Fruit fly (Drosophila melanogaster) whole organism, prepupa: ENCODE measurements around the gene Sirt7.
A peak's percentile ranks its signal among the peaks of the same experiment; 100 is the strongest.

Experiments used
- CG10631 ChIP-seq: fragments of 200-800 bp; sonication (Bioruptor generic); optimal IDR thresholded peaks from 2 replicates; lab custom pipeline; 2016; ENCODE audit warnings: missing biosample characterization, missing genetic modification characterization
- CG10669 ChIP-seq: fragments of 200-800 bp; sonication (Bioruptor generic); optimal IDR thresholded peaks from 3 replicates; lab custom pipeline; 2018; ENCODE audit warnings: missing biosample characterization, mild to moderate bottlenecking, missing genetic modification characterization, moderate library complexity
- CG11294 ChIP-seq: fragments of 200-800 bp; sonication (Bioruptor generic); IDR thresholded peaks from 2 replicates; pipeline ENCODE4 v1.3.6; 2022; ENCODE audit warnings: missing biosample characterization, missing genetic modification characterization
- CG11762 ChIP-seq: fragments of 200-800 bp; sonication (Bioruptor generic); optimal IDR thresholded peaks from 3 replicates; lab custom pipeline; 2016; ENCODE audit warnings: missing biosample characterization, missing genetic modification characterization; ENCODE audit not compliant: insufficient read depth
- CG11902 ChIP-seq: fragments of 200-800 bp; sonication (Bioruptor generic); optimal IDR thresholded peaks from 3 replicates; lab custom pipeline; 2016; ENCODE audit warnings: missing biosample characterization, missing genetic modification characterization
- CG1621 ChIP-seq: fragments of 200-800 bp; sonication (Bioruptor generic); optimal IDR thresholded peaks from 3 replicates; lab custom pipeline; 2018; ENCODE audit warnings: missing biosample characterization, mild to moderate bottlenecking, missing genetic modification characterization
- CG31627 ChIP-seq: fragments of 200-800 bp; sonication (Bioruptor generic); optimal IDR thresholded peaks from 3 replicates; lab custom pipeline; 2016; ENCODE audit warnings: missing biosample characterization, missing genetic modification characterization
- CG32006 ChIP-seq: fragments of 200-800 bp; sonication (Bioruptor generic); optimal IDR thresholded peaks from 3 replicates; lab custom pipeline; 2017; ENCODE audit warnings: missing biosample characterization, mild to moderate bottlenecking, missing genetic modification characterization
- CG34406 ChIP-seq: fragments of 200-800 bp; sonication (Bioruptor generic); optimal IDR thresholded peaks from 3 replicates; lab custom pipeline; 2016; ENCODE audit warnings: missing biosample characterization, missing genetic modification characterization
- CG3919 ChIP-seq: fragments of 200-800 bp; sonication (Bioruptor generic); optimal IDR thresholded peaks from 3 replicates; lab custom pipeline; 2016; ENCODE audit warnings: missing biosample characterization, missing genetic modification characterization
- CG4318 ChIP-seq: fragments of 200-800 bp; sonication (Bioruptor generic); optimal IDR thresholded peaks from 3 replicates; lab custom pipeline; 2017; ENCODE audit warnings: missing biosample characterization, mild to moderate bottlenecking, missing genetic modification characterization
- CG6163 ChIP-seq: fragments of 200-800 bp; sonication (Bioruptor generic); IDR thresholded peaks from 3 replicates; pipeline ENCODE4 v1.3.6; 2022; ENCODE audit warnings: missing biosample characterization, missing genetic modification characterization
- CG6276 ChIP-seq: fragments of 200-800 bp; sonication (Bioruptor generic); optimal IDR thresholded peaks from 2 replicates; lab custom pipeline; 2017; ENCODE audit warnings: missing biosample characterization, mild to moderate bottlenecking, missing genetic modification characterization
- CG6792 ChIP-seq: fragments of 200-800 bp; sonication (Bioruptor generic); optimal IDR thresholded peaks from 3 replicates; lab custom pipeline; 2016; ENCODE audit warnings: missing biosample characterization, missing genetic modification characterization
- CG6854 ChIP-seq: fragments of 200-800 bp; sonication (Bioruptor generic); optimal IDR thresholded peaks from 2 replicates; lab custom pipeline; 2017; ENCODE audit warnings: missing biosample characterization, mild to moderate bottlenecking, missing genetic modification characterization
- CG7368 ChIP-seq: fragments of 200-800 bp; sonication (Bioruptor generic); optimal IDR thresholded peaks from 3 replicates; lab custom pipeline; 2016; ENCODE audit warnings: missing biosample characterization, missing genetic modification characterization
- CG8632 ChIP-seq: fragments of 200-800 bp; sonication (Bioruptor generic); optimal IDR thresholded peaks from 3 replicates; lab custom pipeline; 2016; ENCODE audit warnings: missing biosample characterization, missing genetic modification characterization
- CG9139 ChIP-seq: fragments of 200-800 bp; sonication (Bioruptor generic); optimal IDR thresholded peaks from 3 replicates; lab custom pipeline; 2017; ENCODE audit warnings: missing biosample characterization, mild to moderate bottlenecking, missing genetic modification characterization
- Eip75B ChIP-seq: fragments of 200-800 bp; sonication (Bioruptor generic); optimal IDR thresholded peaks from 3 replicates; lab custom pipeline; 2016; ENCODE audit warnings: missing biosample characterization, missing genetic modification characterization
- Eip78C ChIP-seq: fragments of 200-800 bp; sonication (Bioruptor generic); peaks from one replicate; lab custom pipeline; 2016; ENCODE audit warnings: missing biosample characterization, missing genetic modification characterization
- Eip93F ChIP-seq: fragments of 200-800 bp; sonication (Bioruptor generic); optimal IDR thresholded peaks from 2 replicates; lab custom pipeline; 2016; ENCODE audit warnings: missing biosample characterization, mild to moderate bottlenecking, missing genetic modification characterization
- Ets96B ChIP-seq: fragments of 200-800 bp; optimal IDR thresholded peaks from 2 replicates; lab custom pipeline; 2019; ENCODE audit warnings: missing biosample characterization, mild to moderate bottlenecking, missing genetic modification characterization, moderate library complexity
- Gug ChIP-seq: fragments of 200-800 bp; sonication (Bioruptor generic); IDR thresholded peaks from 2 replicates; pipeline ENCODE4 v1.3.6; 2022; ENCODE audit warnings: missing biosample characterization, missing genetic modification characterization
- Hr4 ChIP-seq: fragments of 200-800 bp; sonication (Bioruptor generic); optimal IDR thresholded peaks from 3 replicates; lab custom pipeline; 2016; ENCODE audit warnings: missing biosample characterization, missing genetic modification characterization
- Lpt ChIP-seq: fragments of 200-800 bp; sonication (Bioruptor generic); optimal IDR thresholded peaks from 3 replicates; lab custom pipeline; 2016; ENCODE audit warnings: missing biosample characterization, missing genetic modification characterization
- OdsH ChIP-seq: fragments of 200-800 bp; sonication (Bioruptor generic); optimal IDR thresholded peaks from 3 replicates; lab custom pipeline; 2016; ENCODE audit warnings: missing biosample characterization, missing genetic modification characterization
- Sox102F ChIP-seq: fragments of 200-800 bp; sonication (Bioruptor generic); optimal IDR thresholded peaks from 2 replicates; lab custom pipeline; 2016; ENCODE audit warnings: missing biosample characterization, mild to moderate bottlenecking, missing genetic modification characterization
- Sox14 ChIP-seq: fragments of 200-800 bp; sonication (Bioruptor generic); optimal IDR thresholded peaks from 3 replicates; lab custom pipeline; 2016; ENCODE audit warnings: missing biosample characterization, missing genetic modification characterization
- achi ChIP-seq: fragments of 200-800 bp; sonication (Bioruptor generic); optimal IDR thresholded peaks from 3 replicates; lab custom pipeline; 2016; ENCODE audit warnings: missing biosample characterization, missing genetic modification characterization
- cyc ChIP-seq: fragments of 200-800 bp; sonication (Bioruptor generic); optimal IDR thresholded peaks from 3 replicates; lab custom pipeline; 2016; ENCODE audit warnings: missing biosample characterization, missing genetic modification characterization
- dsx ChIP-seq: fragments of 200-800 bp; optimal IDR thresholded peaks from 3 replicates; lab custom pipeline; 2019; ENCODE audit warnings: missing biosample characterization, mild to moderate bottlenecking, missing genetic modification characterization, moderate library complexity; ENCODE audit not compliant: poor library complexity, severe bottlenecking
- eg ChIP-seq: fragments of 200-800 bp; sonication (Bioruptor generic); IDR thresholded peaks from 3 replicates; pipeline ENCODE4 v1.3.6; 2022; ENCODE audit warnings: missing biosample characterization, missing genetic modification characterization
- esn ChIP-seq: fragments of 200-800 bp; sonication (Bioruptor generic); optimal IDR thresholded peaks from 2 replicates; lab custom pipeline; 2016; ENCODE audit warnings: missing biosample characterization, mild to moderate bottlenecking, missing genetic modification characterization, moderate library complexity
- fd59A ChIP-seq: fragments of 200-800 bp; sonication (Bioruptor generic); optimal IDR thresholded peaks from 2 replicates; lab custom pipeline; 2017; ENCODE audit warnings: missing biosample characterization, mild to moderate bottlenecking, missing genetic modification characterization, missing genetic modification reagents
- fd85E ChIP-seq: fragments of 200-800 bp; sonication (Bioruptor generic); optimal IDR thresholded peaks from 3 replicates; lab custom pipeline; 2016; ENCODE audit warnings: missing biosample characterization, missing genetic modification characterization
- fkh ChIP-seq: fragments of 200-800 bp; sonication (Bioruptor generic); optimal IDR thresholded peaks from 3 replicates; lab custom pipeline; 2017; ENCODE audit warnings: missing biosample characterization, mild to moderate bottlenecking, missing genetic modification characterization, moderate library complexity
- lz ChIP-seq: fragments of 200-800 bp; sonication (Bioruptor generic); optimal IDR thresholded peaks from 3 replicates; lab custom pipeline; 2016; ENCODE audit warnings: missing biosample characterization, missing genetic modification characterization
- net ChIP-seq: fragments of 200-800 bp; sonication (Bioruptor generic); optimal IDR thresholded peaks from 3 replicates; lab custom pipeline; 2016; ENCODE audit warnings: missing biosample characterization, missing genetic modification characterization
- salr ChIP-seq, 2 experiments: fragments of 200-800 bp; sonication (Bioruptor generic); optimal IDR thresholded peaks; 3 replicates each; lab custom pipeline; 2016 to 2018; ENCODE audit warnings: missing biosample characterization in 2 of 2, missing genetic modification characterization in 2 of 2, mild to moderate bottlenecking in 1 of 2
- ss ChIP-seq, 2 experiments: fragments of 200-800 bp; sonication (Bioruptor generic); optimal IDR thresholded peaks; 2 replicates in 1 of 2; 3 replicates in 1 of 2; lab custom pipeline; 2017 to 2018; ENCODE audit warnings: mild to moderate bottlenecking in 2 of 2, missing biosample characterization in 2 of 2, missing genetic modification characterization in 2 of 2, moderate library complexity in 1 of 2
- vri ChIP-seq: fragments of 200-800 bp; sonication (Bioruptor generic); optimal IDR thresholded peaks from 3 replicates; lab custom pipeline; 2016; ENCODE audit warnings: missing biosample characterization, mild to moderate bottlenecking, missing genetic modification characterization

The Sirt7 gene

DNA sequence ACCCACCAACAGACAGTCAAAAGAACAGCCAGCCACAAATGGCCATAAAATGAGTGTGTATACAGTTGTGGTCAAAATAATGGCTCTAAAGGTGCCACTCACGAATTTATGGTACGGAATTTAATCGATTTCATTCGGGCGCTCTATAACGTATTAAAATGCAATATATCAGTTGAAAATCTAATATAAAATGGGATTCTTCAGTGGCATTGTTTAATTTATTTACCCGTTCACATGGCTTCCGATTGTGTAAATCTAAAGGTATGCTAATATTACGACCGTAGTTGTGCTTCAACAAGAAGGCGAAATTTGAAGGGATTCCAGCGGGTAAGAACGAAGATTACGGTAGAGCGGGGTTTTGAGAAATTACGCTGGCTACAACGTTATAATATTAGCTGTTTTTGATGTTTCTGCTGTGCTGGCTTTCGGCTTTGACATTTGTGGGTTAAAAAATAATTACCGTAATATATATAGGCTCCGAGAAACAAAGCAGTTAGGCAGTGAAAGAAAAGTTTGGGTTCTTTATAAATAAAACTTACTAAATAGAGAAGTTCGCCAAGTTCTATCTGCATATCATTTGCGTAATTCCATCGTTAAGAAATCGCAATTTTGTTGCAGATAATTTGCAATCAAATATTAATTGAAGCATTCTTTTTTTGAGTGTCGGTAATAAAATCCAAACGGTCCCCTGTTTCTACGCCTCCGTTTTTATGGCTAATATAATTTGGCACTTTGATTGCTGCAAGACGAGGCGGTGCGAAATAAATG is 20.1 kb downstream of the Sirt7 start (continued):
- peak; percentile 17 for TF ChIP-seq dsx (GFP tag; lab: Kevin White, UChicago)
- TF ChIP-seq CG10669 (GFP tag; lab: Kevin White, UChicago) = peak; percentile 15
- no peak for TF ChIP-seq CG4318
- peak; percentile 7 for TF ChIP-seq CG3919 (GFP tag; lab: Kevin White, UChicago)
- peak in 1 of 2 experiments; percentile 27 for TF ChIP-seq ss (GFP tag; optimal IDR thresholded peaks at IDR 0.05; lab: Kevin White, UChicago)
- no peak for TF ChIP-seq Lpt (GFP tag; lab: Kevin White, UChicago)
- peak; percentile 5 for TF ChIP-seq CG10631
- TF ChIP-seq CG34406 (GFP tag; lab: Kevin White, UChicago) = no peak
- TF ChIP-seq CG11902 = no peak
- TF ChIP-seq CG6163 = no peak
- peak; percentile 21 for TF ChIP-seq cyc (GFP tag; lab: Kevin White, UChicago)
- TF ChIP-seq CG11294 (GFP tag; lab: Robert Waterston, UW) = no peak
- peak; percentile 43 for TF ChIP-seq Sox102F (GFP tag; lab: Kevin White, UChicago)
- peak; percentile 46 for TF ChIP-seq CG31627 (GFP tag; lab: Kevin White, UChicago)
- TF ChIP-seq CG1621 (tag; lab: Kevin White, UChicago) = no peak
- peak; percentile 9 for TF ChIP-seq Hr4 (GFP tag; lab: Kevin White, UChicago)
- peak; percentile 39 for TF ChIP-seq CG32006
- TF ChIP-seq vri (GFP tag; lab: Kevin White, UChicago) = peak; percentile 84
- TF ChIP-seq CG9139 (GFP tag; lab: Kevin White, UChicago) = peak; percentile 13
- no peak for TF ChIP-seq Gug (GFP tag; lab: Robert Waterston, UW)
- peak; percentile 9 for TF ChIP-seq CG8632 (GFP tag; lab: Kevin White, UChicago)
- TF ChIP-seq net (GFP tag; lab: Kevin White, UChicago) = no peak
- peak; percentile 39 for TF ChIP-seq Eip75B
- TF ChIP-seq Ets96B (tag; lab: Kevin White, UChicago) = peak; percentile 32

- no peak for TF ChIP-seq Ets96B (tag; lab: Kevin White, UChicago)
- no peak for TF ChIP-seq Eip93F
- no peak for TF ChIP-seq CG6854
- TF ChIP-seq CG9139 (GFP tag; lab: Kevin White, UChicago) = no peak
- TF ChIP-seq lz (GFP tag; lab: Kevin White, UChicago) = no peak
- TF ChIP-seq vri (GFP tag; lab: Kevin White, UChicago) = no peak
- TF ChIP-seq CG6276 = no peak
- no peak for TF ChIP-seq CG6792
- no peak for TF ChIP-seq eg (GFP tag; lab: Robert Waterston, UW)
- no peak for TF ChIP-seq cyc (GFP tag; lab: Kevin White, UChicago)
- no peak for TF ChIP-seq CG11762 (GFP tag; lab: Kevin White, UChicago)
- no peak for TF ChIP-seq fd85E (GFP tag; lab: Kevin White, UChicago)
- TF ChIP-seq Eip75B = no peak
- TF ChIP-seq, all 60 proteins: peak for 0
Observed at dm6 chr3R:29076609-29077008, 20.9 kb downstream of the Sirt7 start.

DNA sequence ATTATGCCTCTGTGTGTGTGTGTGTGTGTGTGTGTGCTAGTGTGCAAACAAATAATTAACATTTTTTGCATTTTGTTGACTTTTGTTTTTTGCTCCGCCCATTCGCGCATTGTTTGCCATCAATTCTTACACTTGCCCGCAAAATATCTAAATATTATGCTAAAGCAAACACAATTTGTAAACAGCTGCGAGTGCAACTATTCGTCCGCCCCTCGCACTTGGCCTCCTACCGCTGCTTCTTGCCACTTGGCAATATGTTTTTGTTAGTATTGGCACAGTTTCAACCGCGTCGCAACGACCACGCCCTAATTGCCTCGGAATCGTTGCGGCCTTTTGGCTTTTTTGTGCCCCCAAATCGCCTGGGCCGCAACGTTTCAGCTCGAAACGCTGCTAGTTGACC is 21.8 kb downstream of the Sirt7 start:
- TF ChIP-seq Eip78C (GFP tag; lab: Kevin White, UChicago) = peak; percentile 25
- TF ChIP-seq Gug (GFP tag; lab: Robert Waterston, UW) = no peak
- TF ChIP-seq salr (GFP tag; optimal IDR thresholded peaks at IDR 0.05; lab: Kevin White, UChicago) = no peak
- TF ChIP-seq CG6792 = no peak
- TF ChIP-seq CG34406 (GFP tag; lab: Kevin White, UChicago) = no peak
- no peak for TF ChIP-seq OdsH (GFP tag; lab: Kevin White, UChicago)
- peak; percentile 70 for TF ChIP-seq fkh
- no peak for TF ChIP-seq esn (GFP tag; lab: Kevin White, UChicago)
- TF ChIP-seq achi (GFP tag; lab: Kevin White, UChicago) = no peak
- TF ChIP-seq fd59A = no peak
- TF ChIP-seq Sox14 (GFP tag; lab: Kevin White, UChicago) = no peak
- no peak for TF ChIP-seq CG7368 (GFP tag; lab: Kevin White, UChicago)
- TF ChIP-seq eg (GFP tag; lab: Robert Waterston, UW) = 0 out of 3 replicates have a peak, but pooled peaks have one; percentile 35
- TF ChIP-seq, all 60 proteins: peak for 3
